Worm (Caenorhabditis elegans) whole organism, midembryonic: ENCODE measurements around the gene Y7A5A.13.

Experiments
- flt-1 ChIP-seq: fragments of 200-800 bp; sonication (Bioruptor generic); IDR thresholded peaks from 2 replicates; pipeline ENCODE4 v1.3.6; 2022; ENCODE audit warnings: missing genetic modification characterization, missing compliant biosample characterization
- klf-2 ChIP-seq: fragments of 200-800 bp; sonication (Bioruptor generic); conservative IDR thresholded peaks from 2 replicates; pipeline ENCODE4 v1.3.6; 2022; ENCODE audit warnings: missing genetic modification reagents, missing genetic modification characterization, missing compliant biosample characterization
- ref-1 ChIP-seq: fragments of 200-800 bp; sonication (Bioruptor generic); conservative IDR thresholded peaks from 2 replicates; pipeline ENCODE4 v1.3.6; 2022; ENCODE audit warnings: missing genetic modification reagents, missing genetic modification characterization, missing compliant biosample characterization

- no peak for TF ChIP-seq ref-1 (GFP tag; lab: Robert Waterston, UW)
- no peak for TF ChIP-seq klf-2
- TF ChIP-seq flt-1 (GFP tag; lab: Robert Waterston, UW): no peak
Observed at ce11 chrX:15822197-15822596, 48.5 kb downstream of the Y7A5A.13 start, which contains the start of gene Y7A5A.8.
